Fruit fly (Drosophila melanogaster) whole organism, embryonic: ENCODE measurements around the gene nAChRalpha5.

Experiments
- CG11723 ChIP-seq: fragments of 200-800 bp; sonication (Bioruptor generic); optimal IDR thresholded peaks from 2 replicates; lab custom pipeline; 2017; ENCODE audit warnings: missing biosample characterization, mild to moderate bottlenecking, missing genetic modification characterization
- CG12391 ChIP-seq: fragments of 200-800 bp; sonication (Bioruptor generic); optimal IDR thresholded peaks from 3 replicates; lab custom pipeline; 2018; ENCODE audit warnings: missing biosample characterization, mild to moderate bottlenecking, missing genetic modification characterization, moderate library complexity
- CG13424 ChIP-seq: fragments of 200-800 bp; sonication (Bioruptor generic); optimal IDR thresholded peaks from 2 replicates; lab custom pipeline; 2019; ENCODE audit warnings: missing biosample characterization, mild to moderate bottlenecking, missing genetic modification characterization, moderate library complexity
- CG14667 ChIP-seq: fragments of 200-800 bp; sonication (Bioruptor generic); IDR thresholded peaks from 2 replicates; pipeline ENCODE4 v1.3.6; 2022; ENCODE audit warnings: missing biosample characterization, missing genetic modification characterization
- CG14965 ChIP-seq: fragments of 200-800 bp; sonication (Bioruptor generic); optimal IDR thresholded peaks from 2 replicates; lab custom pipeline; 2016; ENCODE audit warnings: missing biosample characterization, missing genetic modification characterization, borderline replicate concordance
- CG15073 ChIP-seq: fragments of 200-800 bp; sonication (Bioruptor generic); optimal IDR thresholded peaks from 2 replicates; lab custom pipeline; 2016; ENCODE audit warnings: missing biosample characterization, missing genetic modification characterization
- CG1603 ChIP-seq: fragments of 200-800 bp; sonication (Bioruptor generic); optimal IDR thresholded peaks from 2 replicates; lab custom pipeline; 2019; ENCODE audit warnings: missing biosample characterization, mild to moderate bottlenecking, missing genetic modification characterization, moderate library complexity
- CG16815 ChIP-seq: fragments of 200-800 bp; sonication (Bioruptor generic); optimal IDR thresholded peaks from 3 replicates; lab custom pipeline; 2017; ENCODE audit warnings: missing biosample characterization, mild to moderate bottlenecking, missing genetic modification characterization
- CG17568 ChIP-seq: fragments of 200-800 bp; sonication (Bioruptor generic); optimal IDR thresholded peaks from 2 replicates; lab custom pipeline; 2018; ENCODE audit warnings: missing biosample characterization, mild to moderate bottlenecking, missing genetic modification characterization, moderate library complexity
- CG18011 ChIP-seq: fragments of 200-800 bp; sonication (Bioruptor generic); optimal IDR thresholded peaks from 2 replicates; lab custom pipeline; 2017; ENCODE audit warnings: missing biosample characterization, missing genetic modification characterization, mild to moderate bottlenecking, moderate library complexity, missing genotype
- CG18476 ChIP-seq: fragments of 200-800 bp; sonication (Bioruptor generic); optimal IDR thresholded peaks from 2 replicates; lab custom pipeline; 2016; ENCODE audit warnings: missing biosample characterization, mild to moderate bottlenecking, missing genetic modification characterization
- CG2875 ChIP-seq: fragments of 200-800 bp; sonication (Bioruptor generic); optimal IDR thresholded peaks from 2 replicates; lab custom pipeline; 2017; ENCODE audit warnings: missing biosample characterization, mild to moderate bottlenecking, missing genetic modification characterization, missing genetic modification reagents
- CG6791 ChIP-seq: fragments of 200-800 bp; sonication (Bioruptor generic); IDR thresholded peaks from 3 replicates; pipeline ENCODE4 v1.3.6; 2022; ENCODE audit warnings: missing biosample characterization, missing genetic modification characterization; ENCODE audit not compliant: partially characterized antibody
- CG7556 ChIP-seq: fragments of 200-800 bp; sonication (Bioruptor generic); optimal IDR thresholded peaks from 2 replicates; lab custom pipeline; 2017; ENCODE audit warnings: missing biosample characterization, mild to moderate bottlenecking, missing genetic modification characterization
- CG8765 ChIP-seq: fragments of 200-800 bp; sonication (Bioruptor generic); IDR thresholded peaks from 2 replicates; pipeline ENCODE4 v1.3.6; 2022; ENCODE audit warnings: missing biosample characterization, missing genetic modification characterization
- CoRest ChIP-seq: fragments of 200-800 bp; sonication (Bioruptor generic); optimal IDR thresholded peaks from 3 replicates; lab custom pipeline; 2018; ENCODE audit warnings: missing biosample characterization, mild to moderate bottlenecking, missing genetic modification characterization, moderate library complexity
- Dek ChIP-seq: fragments of 200-800 bp; sonication (Bioruptor generic); optimal IDR thresholded peaks from 3 replicates; lab custom pipeline; 2019; ENCODE audit warnings: missing biosample characterization, mild to moderate bottlenecking, missing genetic modification characterization, moderate library complexity
- Fer3 ChIP-seq: fragments of 200-800 bp; sonication (Bioruptor generic); optimal IDR thresholded peaks from 2 replicates; lab custom pipeline; 2018; ENCODE audit warnings: missing biosample characterization, mild to moderate bottlenecking, missing genetic modification characterization, moderate library complexity
- Gsc ChIP-seq: fragments of 200-800 bp; sonication (Bioruptor generic); IDR thresholded peaks from 2 replicates; pipeline ENCODE4 v1.3.6; 2022; ENCODE audit warnings: missing biosample characterization, missing genetic modification characterization
- HLHmδ ChIP-seq: fragments of 200-800 bp; sonication (Bioruptor generic); optimal IDR thresholded peaks from 2 replicates; lab custom pipeline; 2018; ENCODE audit warnings: missing biosample characterization, mild to moderate bottlenecking, missing genetic modification characterization, moderate library complexity
- Hr3 ChIP-seq: fragments of 200-800 bp; sonication (Bioruptor generic); optimal IDR thresholded peaks from 3 replicates; lab custom pipeline; 2016; ENCODE audit warnings: missing biosample characterization, missing genetic modification characterization
- MESR4 ChIP-seq: fragments of 200-800 bp; sonication (Bioruptor generic); optimal IDR thresholded peaks from 2 replicates; lab custom pipeline; 2018; ENCODE audit warnings: missing biosample characterization, mild to moderate bottlenecking, missing genetic modification characterization, moderate library complexity
- Mad ChIP-seq: fragments of 200-800 bp; sonication (Bioruptor generic); optimal IDR thresholded peaks from 2 replicates; lab custom pipeline; 2016; ENCODE audit warnings: missing biosample characterization, missing genetic modification characterization
- Nf-YC ChIP-seq: fragments of 200-800 bp; optimal IDR thresholded peaks from 3 replicates; lab custom pipeline; 2019; ENCODE audit warnings: missing biosample characterization, mild to moderate bottlenecking, missing genetic modification characterization, moderate library complexity
- Opbp ChIP-seq: fragments of 200-800 bp; sonication (Bioruptor generic); IDR thresholded peaks from 3 replicates; pipeline ENCODE4 v1.3.6; 2022; ENCODE audit warnings: missing biosample characterization, missing genetic modification characterization; ENCODE audit not compliant: partially characterized antibody
- Poxn ChIP-seq: fragments of 200-800 bp; sonication (Bioruptor generic); IDR thresholded peaks from 2 replicates; pipeline ENCODE4 v1.3.6; 2022; ENCODE audit warnings: missing biosample characterization, missing genetic modification characterization
- TFAM ChIP-seq: fragments of 200-800 bp; sonication (Bioruptor generic); optimal IDR thresholded peaks from 2 replicates; lab custom pipeline; 2017; ENCODE audit warnings: missing biosample characterization, missing genetic modification characterization, inconsistent platforms
- al ChIP-seq: fragments of 200-800 bp; sonication (Bioruptor generic); IDR thresholded peaks from 2 replicates; pipeline ENCODE4 v1.3.6; 2022; ENCODE audit warnings: missing biosample characterization, missing genetic modification characterization
- amos ChIP-seq: fragments of 200-800 bp; sonication (Bioruptor generic); IDR thresholded peaks from 2 replicates; pipeline ENCODE4 v1.3.6; 2022; ENCODE audit warnings: missing biosample characterization, missing genetic modification characterization; ENCODE audit not compliant: partially characterized antibody
- ara ChIP-seq: fragments of 200-800 bp; sonication (Bioruptor generic); IDR thresholded peaks from 2 replicates; pipeline ENCODE4 v1.3.6; 2022; ENCODE audit warnings: missing biosample characterization, missing genetic modification characterization
- bsh ChIP-seq, 2 experiments: fragments of 200-800 bp; sonication (Bioruptor generic); optimal IDR thresholded peaks; 2 replicates each; lab custom pipeline; 2017 to 2018; ENCODE audit warnings: mild to moderate bottlenecking in 2 of 2, missing biosample characterization in 2 of 2, missing genetic modification characterization in 2 of 2, moderate library complexity in 1 of 2
- gt ChIP-seq: fragments of 200-800 bp; sonication (Bioruptor generic); IDR thresholded peaks from 2 replicates; pipeline ENCODE4 v1.3.6; 2022; ENCODE audit warnings: missing biosample characterization, missing genetic modification characterization
- ham ChIP-seq: fragments of 200-800 bp; sonication (Bioruptor generic); IDR thresholded peaks from 2 replicates; pipeline ENCODE4 v1.3.6; 2022; ENCODE audit warnings: missing biosample characterization, missing genetic modification characterization
- hbn ChIP-seq: fragments of 200-800 bp; sonication (Bioruptor generic); IDR thresholded peaks from 2 replicates; pipeline ENCODE4 v1.3.6; 2022; ENCODE audit warnings: missing biosample characterization, missing genetic modification characterization; ENCODE audit not compliant: partially characterized antibody
- hkb ChIP-seq, 2 experiments: fragments of 200-800 bp in 1 of 2; fragments of >200 bp in 1 of 2; sonication (Bioruptor generic) in 1 of 2; IDR thresholded peaks in 1 of 2; optimal IDR thresholded peaks in 1 of 2; 2 replicates each; pipeline versions ENCODE4 v1.3.6 to Lab custom; 2017 to 2022; ENCODE audit warnings: missing biosample characterization in 1 of 2, missing genetic modification characterization in 1 of 2
- jumu ChIP-seq: fragments of 200-800 bp; sonication (Bioruptor generic); optimal IDR thresholded peaks from 3 replicates; lab custom pipeline; 2016; ENCODE audit warnings: missing biosample characterization, missing genetic modification characterization
- lola ChIP-seq, 3 experiments: fragments of >200 bp in 2 of 3; fragments of 200-800 bp in 1 of 3; sonication (Bioruptor generic) in 1 of 3; optimal IDR thresholded peaks; 2 replicates each; lab custom pipeline; 2017 to 2019; ENCODE audit warnings: missing biosample characterization in 3 of 3, missing genetic modification characterization in 3 of 3, mild to moderate bottlenecking in 1 of 3, moderate library complexity in 1 of 3
- ranshi ChIP-seq: fragments of 200-800 bp; sonication (Bioruptor generic); IDR thresholded peaks from 2 replicates; pipeline ENCODE4 v1.3.6; 2022; ENCODE audit warnings: missing biosample characterization, missing genetic modification characterization
- row ChIP-seq: fragments of 200-800 bp; sonication (Bioruptor generic); IDR thresholded peaks from 3 replicates; pipeline ENCODE4 v1.3.6; 2022; ENCODE audit warnings: missing biosample characterization, missing genetic modification characterization
- salm ChIP-seq: fragments of 200-800 bp; sonication (Bioruptor generic); optimal IDR thresholded peaks from 2 replicates; lab custom pipeline; 2018; ENCODE audit warnings: missing biosample characterization, mild to moderate bottlenecking, missing genetic modification characterization
- sim ChIP-seq: fragments of 200-800 bp; sonication (Bioruptor generic); IDR thresholded peaks from 2 replicates; pipeline ENCODE4 v1.3.6; 2022; ENCODE audit warnings: missing biosample characterization, missing genetic modification characterization
- sima ChIP-seq: fragments of 200-800 bp; sonication (Bioruptor generic); optimal IDR thresholded peaks from 2 replicates; lab custom pipeline; 2016; ENCODE audit warnings: missing biosample characterization, missing genetic modification characterization
- sna ChIP-seq: fragments of 200-800 bp; sonication (Bioruptor generic); IDR thresholded peaks from 2 replicates; pipeline ENCODE4 v1.3.6; 2022; ENCODE audit warnings: missing biosample characterization, missing genetic modification characterization; ENCODE audit not compliant: partially characterized antibody
- trh ChIP-seq: fragments of 200-800 bp; sonication (Bioruptor generic); optimal IDR thresholded peaks from 2 replicates; lab custom pipeline; 2016; ENCODE audit warnings: missing biosample characterization, missing genetic modification characterization
- ttk ChIP-seq: fragments of 200-800 bp; sonication (Bioruptor generic); IDR thresholded peaks from 2 replicates; pipeline ENCODE4 v2.1.2; 2022; ENCODE audit warnings: missing biosample characterization, missing genetic modification characterization
- vfl ChIP-seq: fragments of 200-800 bp; sonication (Bioruptor generic); optimal IDR thresholded peaks from 2 replicates; lab custom pipeline; 2016; ENCODE audit warnings: missing biosample characterization, missing genetic modification characterization
- zen2 ChIP-seq: fragments of 200-800 bp; sonication (Bioruptor generic); IDR thresholded peaks from 3 replicates; pipeline ENCODE4 v1.3.6; 2022; ENCODE audit warnings: missing biosample characterization, missing genetic modification characterization; ENCODE audit not compliant: partially characterized antibody

The nAChRalpha5 gene

DNA sequence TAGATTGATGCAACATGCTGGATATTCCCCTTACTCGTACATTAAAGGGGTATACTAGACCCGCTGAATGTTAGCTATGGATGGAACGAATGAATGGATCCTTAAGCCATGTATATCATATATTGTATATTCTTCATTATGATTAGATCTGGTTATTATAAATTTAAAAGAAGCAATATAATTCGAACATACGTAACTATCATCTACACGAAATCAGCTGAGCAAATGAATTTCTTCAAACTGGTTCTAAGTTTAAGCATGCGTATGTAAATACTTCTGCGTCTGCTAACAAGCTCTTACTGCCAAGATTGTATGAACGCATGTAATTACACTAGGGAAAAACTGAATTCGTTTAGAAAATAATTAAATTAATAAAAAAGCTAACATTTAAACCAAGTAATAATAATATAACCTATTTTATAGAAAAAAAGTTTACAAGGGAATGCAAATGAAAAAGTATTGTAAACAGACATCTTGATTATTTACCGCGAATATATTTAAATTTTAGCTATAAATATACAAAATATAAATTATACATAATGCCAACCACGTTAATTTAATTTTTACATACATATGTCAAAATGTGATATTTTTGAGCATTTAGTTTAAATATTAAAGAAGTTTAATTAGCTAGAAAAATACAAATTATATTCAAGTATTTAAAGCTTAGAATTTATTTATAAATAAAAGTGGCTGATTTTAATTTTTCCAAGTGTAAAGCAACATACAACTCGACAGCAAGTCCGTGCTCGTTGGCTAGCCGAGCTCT lies 18.9 kb upstream of the nAChRalpha5 start (continued):
- TF ChIP-seq lola (GFP tag; optimal IDR thresholded peaks at IDR 0.05; lab: Kevin White, UChicago) (peak in 1 of 3 experiments; percentile 90), CG11723 (GFP tag; lab: Kevin White, UChicago) (no peak), CG16815 (GFP tag; lab: Kevin White, UChicago) (peak; percentile 49), sima (GFP tag; lab: Kevin White, UChicago) (no peak), MESR4 (peak; percentile 8), CG15073 (GFP tag; lab: Kevin White, UChicago) (no peak), jumu (GFP tag; lab: Kevin White, UChicago) (peak; percentile 1), amos (no peak), CG7556 (peak; percentile 91), CG6791 (GFP tag; lab: Robert Waterston, UW) (no peak), Gsc (GFP tag; lab: Robert Waterston, UW) (no peak), CG1603 (peak; percentile 90), hkb (optimal IDR thresholded peaks at IDR 0.05; lab: Kevin White, UChicago) (no peak), hkb (GFP tag; IDR thresholded peaks at IDR 0.05; lab: Robert Waterston, UW) (peak; percentile 42; the same call in 1 of the 2 replicates), sim (GFP tag; lab: Robert Waterston, UW) (no peak), Fer3 (tag; lab: Kevin White, UChicago) (peak; percentile 36), hbn (no peak), zen2 (GFP tag; lab: Robert Waterston, UW) (no peak), Mad (GFP tag; lab: Kevin White, UChicago) (peak; percentile 24), CG13424 (peak; percentile 74), row (GFP tag; lab: Robert Waterston, UW) (peak; percentile 78), TFAM (GFP tag; lab: Kevin White, UChicago) (no peak), CG12391 (tag; lab: Kevin White, UChicago) (peak; percentile 75), ttk (peak; percentile 43; the same call in 1 of the 2 replicates), gt (GFP tag; lab: Robert Waterston, UW) (peak; percentile 53; the same call in 1 of the 2 replicates), CG14667 (GFP tag; lab: Robert Waterston, UW) (peak; percentile 48; the same call in 1 of the 2 replicates), sna (GFP tag; lab: Robert Waterston, UW) (no peak), CG17568 (peak; percentile 43), ham (no peak), CG18476 (GFP tag; lab: Kevin White, UChicago) (no peak), Opbp (GFP tag; lab: Robert Waterston, UW) (no peak), HLHmδ (GFP tag; lab: Kevin White, UChicago) (no peak), bsh (GFP tag; optimal IDR thresholded peaks at IDR 0.05; lab: Kevin White, UChicago) (peak in 1 of 2 experiments; percentile 59), vfl (GFP tag; lab: Kevin White, UChicago) (no peak), Nf-YC (peak; percentile 15), ara (peak; percentile 59), CG14965 (GFP tag; lab: Kevin White, UChicago) (no peak), CG2875 (peak; percentile 57), salm (tag; lab: Kevin White, UChicago) (no peak), Dek (tag; lab: Kevin White, UChicago) (peak; percentile 8), al (GFP tag; lab: Robert Waterston, UW) (0 out of 2 replicates have a peak, but pooled peaks have one; percentile 3), ranshi (GFP tag; lab: Robert Waterston, UW) (peak; percentile 61), Hr3 (peak; percentile 44), CoRest (peak; percentile 88), CG8765 (peak; percentile 36; the same call in 1 of the 2 replicates), Poxn (GFP tag; lab: Robert Waterston, UW) (no peak), CG18011 (GFP tag; lab: Kevin White, UChicago) (no peak), trh (GFP tag; lab: Kevin White, UChicago) (no peak)
